Worm (Caenorhabditis elegans) whole organism, L4 larva: Measurements from ENCODE around the gene ZK632.12.

ENCODE experiments used
- D1046.2 ChIP-seq: fragments of 200-800 bp; sonication (Bioruptor generic); IDR thresholded peaks from 2 replicates; pipeline ENCODE4 v1.3.6; 2022; ENCODE audit warnings: missing genetic modification characterization, missing compliant biosample characterization
- F26F4.8 ChIP-seq: fragments of 200-800 bp; sonication (Bioruptor generic); conservative IDR thresholded peaks from 2 replicates; pipeline ENCODE4 v1.3.6; 2022; ENCODE audit warnings: missing genetic modification characterization, missing compliant biosample characterization
- F37D6.2 ChIP-seq: sonication (generic microtip); optimal IDR thresholded peaks from 2 replicates; lab custom pipeline; 2016; ENCODE audit warnings: mild to moderate bottlenecking, missing genetic modification characterization, missing compliant biosample characterization
- F49E8.2 ChIP-seq: sonication (generic microtip); optimal IDR thresholded peaks from 2 replicates; lab custom pipeline; 2016; ENCODE audit warnings: missing compliant biosample characterization, mild to moderate bottlenecking, missing genetic modification characterization, borderline replicate concordance
- Y105C5A.15 ChIP-seq: fragments of 200-800 bp; sonication (Bioruptor generic); IDR thresholded peaks from 2 replicates; pipeline ENCODE4 v1.3.6; 2022; ENCODE audit warnings: missing genetic modification characterization, missing compliant biosample characterization
- Y48G9A.11 ChIP-seq: fragments of 200-800 bp; sonication (Bioruptor generic); IDR thresholded peaks from 2 replicates; pipeline ENCODE4 v1.3.6; 2022; ENCODE audit warnings: missing genetic modification reagents, missing genetic modification characterization, missing compliant biosample characterization
- Y75B8A.6 ChIP-seq: fragments of 200-800 bp; sonication (Bioruptor generic); IDR thresholded peaks from 2 replicates; pipeline ENCODE4 v1.3.6; 2022; ENCODE audit warnings: missing genetic modification reagents, missing genetic modification characterization, missing compliant biosample characterization
- ZK337.2 ChIP-seq: fragments of 200-800 bp; sonication (Bioruptor generic); IDR thresholded peaks from 2 replicates; pipeline ENCODE4 v1.3.6; 2022; ENCODE audit warnings: missing genetic modification reagents, missing genetic modification characterization, missing compliant biosample characterization
- aly-2 ChIP-seq: sonication (generic microtip); optimal IDR thresholded peaks from 2 replicates; lab custom pipeline; 2018; ENCODE audit warnings: missing biosample characterization, missing genetic modification characterization
- ama-1 ChIP-seq: fragments of 150-350 bp; optimal IDR thresholded peaks from 2 replicates; lab custom pipeline; 2014; ENCODE audit warnings: inconsistent platforms, mixed read lengths
- ceh-20 ChIP-seq: fragments of 200-800 bp; sonication (Bioruptor generic); IDR thresholded peaks from 2 replicates; pipeline ENCODE4 v1.3.6; 2022; ENCODE audit warnings: missing genetic modification reagents, missing genetic modification characterization, missing compliant biosample characterization
- ceh-28 ChIP-seq: fragments of 150-350 bp; optimal IDR thresholded peaks from 2 replicates; lab custom pipeline; 2014; ENCODE audit warnings: missing biosample characterization, missing genetic modification reagents, missing genetic modification characterization
- ceh-82 ChIP-seq: sonication (generic microtip); optimal IDR thresholded peaks from 2 replicates; lab custom pipeline; 2017; ENCODE audit warnings: missing biosample characterization, missing genetic modification characterization
- ces-1 ChIP-seq: fragments of 150-350 bp; sonication (generic microtip); optimal IDR thresholded peaks from 4 replicates; lab custom pipeline; 2014; ENCODE audit warnings: missing biosample characterization, missing genetic modification reagents, missing genetic modification characterization
- cey-2 ChIP-seq: sonication (generic microtip); optimal IDR thresholded peaks from 3 replicates; lab custom pipeline; 2017; ENCODE audit warnings: missing genetic modification characterization, mild to moderate bottlenecking, missing compliant biosample characterization, antibody characterized with exemption, borderline replicate concordance; ENCODE audit not compliant: insufficient read depth
- daf-12 ChIP-seq: fragments of 150-350 bp; optimal IDR thresholded peaks from 2 replicates; lab custom pipeline; 2014; ENCODE audit warnings: missing biosample characterization, missing genetic modification reagents, missing genetic modification characterization
- daf-16 ChIP-seq, 3 experiments: sonication (generic microtip); optimal IDR thresholded peaks; 2 replicates each; lab custom pipeline; 2016 to 2017; ENCODE audit warnings: missing genetic modification characterization in 3 of 3, missing genetic modification reagents in 3 of 3, mild to moderate bottlenecking in 2 of 3, missing compliant biosample characterization in 2 of 3, missing biosample characterization in 1 of 3, moderate library complexity in 1 of 3
- dmd-8 ChIP-seq: fragments of 200-800 bp; sonication (Bioruptor generic); IDR thresholded peaks from 2 replicates; pipeline ENCODE4 v1.3.6; 2022; ENCODE audit warnings: missing genetic modification characterization, missing compliant biosample characterization
- dmd-9 ChIP-seq: fragments of 200-800 bp; sonication (Bioruptor generic); IDR thresholded peaks from 2 replicates; pipeline ENCODE4 v1.3.6; 2022; ENCODE audit warnings: missing genetic modification reagents, missing genetic modification characterization, missing compliant biosample characterization
- egl-27 ChIP-seq: sonication (generic microtip); optimal IDR thresholded peaks from 3 replicates; lab custom pipeline; 2017; ENCODE audit warnings: missing biosample characterization, missing genetic modification reagents, missing genetic modification characterization
- egl-43 ChIP-seq: fragments of 200-800 bp; sonication (Bioruptor generic); IDR thresholded peaks from 2 replicates; pipeline ENCODE4 v1.3.6; 2022; ENCODE audit warnings: missing genetic modification reagents, missing genetic modification characterization, missing compliant biosample characterization
- hif-1 ChIP-seq, 2 experiments: sonication (generic microtip); optimal IDR thresholded peaks; 2 replicates each; lab custom pipeline; 2016 to 2017; ENCODE audit warnings: missing compliant biosample characterization in 2 of 2, missing genetic modification characterization in 2 of 2, missing genetic modification reagents in 2 of 2, missing genotype in 2 of 2, mild to moderate bottlenecking in 1 of 2
- hlh-30 ChIP-seq: sonication (generic microtip); optimal IDR thresholded peaks from 2 replicates; lab custom pipeline; 2017; ENCODE audit warnings: antibody characterized with exemption, mild to moderate bottlenecking, missing genetic modification characterization, missing compliant biosample characterization; ENCODE audit not compliant: insufficient read depth
- hmg-1.1 ChIP-seq: fragments of 200-800 bp; sonication (Bioruptor generic); IDR thresholded peaks from 2 replicates; pipeline ENCODE4 v1.3.6; 2022; ENCODE audit warnings: missing genetic modification reagents, missing genetic modification characterization, missing compliant biosample characterization
- lin-38 ChIP-seq: fragments of 200-800 bp; sonication (Bioruptor generic); IDR thresholded peaks from 2 replicates; pipeline ENCODE4 v1.3.6; 2022; ENCODE audit warnings: missing genetic modification reagents, missing genetic modification characterization, missing compliant biosample characterization
- lin-39 ChIP-seq: fragments of 150-350 bp; optimal IDR thresholded peaks from 2 replicates; lab custom pipeline; 2014; ENCODE audit warnings: missing biosample characterization, missing genetic modification reagents, missing genetic modification characterization
- lir-3 ChIP-seq: sonication (generic microtip); optimal IDR thresholded peaks from 2 replicates; lab custom pipeline; 2016; ENCODE audit warnings: mild to moderate bottlenecking, missing genetic modification characterization, missing compliant biosample characterization
- lsy-2 ChIP-seq, 2 experiments: fragments of 150-350 bp in 1 of 2; sonication (generic microtip) in 1 of 2; optimal IDR thresholded peaks; 2 replicates each; lab custom pipeline; 2014 to 2017; ENCODE audit warnings: missing biosample characterization in 2 of 2, missing genetic modification characterization in 2 of 2
- madf-9 ChIP-seq: fragments of 200-800 bp; sonication (Bioruptor generic); conservative IDR thresholded peaks from 2 replicates; pipeline ENCODE4 v1.3.6; 2022; ENCODE audit warnings: missing genetic modification reagents, missing genetic modification characterization, missing compliant biosample characterization
- mdl-1 ChIP-seq, 2 experiments: fragments of 150-350 bp in 1 of 2; sonication (generic microtip) in 1 of 2; optimal IDR thresholded peaks; 2 replicates each; lab custom pipeline; 2014 to 2017; ENCODE audit warnings: missing biosample characterization in 2 of 2, missing genetic modification characterization in 2 of 2
- mdt-29 ChIP-seq: fragments of 200-800 bp; sonication (Bioruptor generic); IDR thresholded peaks from 2 replicates; pipeline ENCODE4 v1.3.6; 2022; ENCODE audit warnings: missing genetic modification reagents, missing genetic modification characterization, missing compliant biosample characterization
- mep-1 ChIP-seq: fragments of 150-350 bp; sonication (generic microtip); optimal IDR thresholded peaks from 3 replicates; lab custom pipeline; 2014; ENCODE audit warnings: missing biosample characterization, missing genetic modification characterization
- mes-2 ChIP-seq: sonication (generic microtip); optimal IDR thresholded peaks from 2 replicates; lab custom pipeline; 2016; ENCODE audit warnings: missing genotype, mild to moderate bottlenecking, missing genetic modification characterization, missing compliant biosample characterization; ENCODE audit not compliant: poor library complexity, severe bottlenecking
- nhr-10 ChIP-seq: fragments of 150-350 bp; optimal IDR thresholded peaks from 2 replicates; lab custom pipeline; 2014; ENCODE audit warnings: missing biosample characterization, missing genetic modification characterization
- nhr-28 ChIP-seq: fragments of 150-350 bp; optimal IDR thresholded peaks from 2 replicates; lab custom pipeline; 2014; ENCODE audit warnings: missing biosample characterization, missing genetic modification characterization
- nhr-42 ChIP-seq: fragments of 200-800 bp; sonication (Bioruptor generic); IDR thresholded peaks from 2 replicates; pipeline ENCODE4 v1.3.6; 2022; ENCODE audit warnings: missing genetic modification characterization, missing compliant biosample characterization
- nhr-48 ChIP-seq: sonication (generic microtip); optimal IDR thresholded peaks from 2 replicates; lab custom pipeline; 2016; ENCODE audit warnings: mild to moderate bottlenecking, missing genetic modification characterization, missing compliant biosample characterization
- nhr-77 ChIP-seq: fragments of 150-350 bp; optimal IDR thresholded peaks from 2 replicates; lab custom pipeline; 2014; ENCODE audit warnings: missing biosample characterization, missing genetic modification characterization
- php-3 ChIP-seq: fragments of 200-800 bp; sonication (Bioruptor generic); IDR thresholded peaks from 2 replicates; pipeline ENCODE4 v1.3.6; 2022; ENCODE audit warnings: missing genetic modification reagents, missing genetic modification characterization, missing compliant biosample characterization
- pqm-1 ChIP-seq: sonication (generic microtip); optimal IDR thresholded peaks from 2 replicates; lab custom pipeline; 2017; ENCODE audit warnings: missing biosample characterization, missing genetic modification characterization
- sdz-12 ChIP-seq: fragments of 200-800 bp; sonication (Bioruptor generic); optimal IDR thresholded peaks from 2 replicates; lab custom pipeline; 2018; ENCODE audit warnings: mild to moderate bottlenecking, missing genetic modification characterization, missing compliant biosample characterization
- skn-1 ChIP-seq: fragments of 150-350 bp; optimal IDR thresholded peaks from 2 replicates; lab custom pipeline; 2014; ENCODE audit warnings: missing biosample characterization, missing genetic modification characterization
- snpc-1.2 ChIP-seq: fragments of 200-800 bp; sonication (Bioruptor generic); IDR thresholded peaks from 2 replicates; pipeline ENCODE4 v1.3.6; 2022; ENCODE audit warnings: missing genetic modification reagents, missing genetic modification characterization, missing compliant biosample characterization
- spr-3 ChIP-seq: fragments of 200-800 bp; sonication (Bioruptor generic); optimal IDR thresholded peaks from 2 replicates; lab custom pipeline; 2018; ENCODE audit warnings: mild to moderate bottlenecking, missing genetic modification characterization, missing compliant biosample characterization
- tag-97 ChIP-seq: fragments of 200-800 bp; sonication (Bioruptor generic); IDR thresholded peaks from 2 replicates; pipeline ENCODE4 v1.3.6; 2022; ENCODE audit warnings: missing genetic modification characterization, missing compliant biosample characterization
- tra-1 ChIP-seq: fragments of 200-800 bp; sonication (Bioruptor generic); IDR thresholded peaks from 2 replicates; pipeline ENCODE4 v1.3.6; 2022; ENCODE audit warnings: missing genetic modification reagents, missing genetic modification characterization, missing compliant biosample characterization
- unc-130 ChIP-seq: sonication (generic microtip); optimal IDR thresholded peaks from 2 replicates; lab custom pipeline; 2016; ENCODE audit warnings: missing genetic modification reagents, missing genetic modification characterization, missing compliant biosample characterization
- zag-1 ChIP-seq: fragments of 150-350 bp; optimal IDR thresholded peaks from 2 replicates; lab custom pipeline; 2014; ENCODE audit warnings: missing biosample characterization, missing genetic modification characterization

The ZK632.12 gene

DNA sequence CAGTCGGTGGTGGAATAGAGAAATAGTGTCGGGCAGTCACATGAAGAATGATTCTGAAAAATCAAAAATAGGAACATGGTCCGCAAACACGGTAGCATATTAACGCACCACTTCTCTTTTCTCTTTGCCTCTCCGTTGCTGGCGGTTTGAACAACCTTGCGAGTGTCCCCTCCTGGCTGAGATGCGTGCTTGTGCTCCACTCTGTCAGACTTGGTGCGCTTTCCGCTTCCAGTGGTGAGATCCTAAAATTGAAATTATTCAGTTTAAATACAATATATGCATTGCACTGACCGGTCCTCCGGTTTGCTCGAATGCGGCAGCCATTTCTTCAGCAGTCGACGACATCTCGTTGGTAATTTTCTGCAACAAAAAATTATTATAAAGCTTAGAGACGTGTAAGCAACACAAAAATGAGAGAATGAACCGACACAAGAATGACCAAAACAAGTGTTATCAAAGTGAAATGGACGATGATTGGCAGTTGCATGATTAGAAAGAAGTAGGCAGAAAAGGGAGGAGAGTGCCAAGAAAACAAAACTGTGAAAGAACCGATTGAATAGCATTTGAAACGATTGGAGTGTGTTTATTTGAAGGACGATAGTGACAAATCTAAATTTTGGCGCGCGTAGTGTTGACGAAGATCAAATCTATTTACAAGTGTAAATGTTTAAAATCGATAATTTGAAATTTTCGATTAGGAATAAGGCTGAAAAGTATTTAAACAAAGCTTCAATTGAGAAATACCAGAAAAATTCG, 5.4 kb upstream of the ZK632.12 start, which contains the start of gene ZK632.9 (continued):
- TF ChIP-seq Y48G9A.11 (no peak), nhr-10 (tag; lab: Kevin White, UChicago) (no peak), tag-97 (GFP tag; lab: Robert Waterston, UW) (no peak), lir-3 (no peak), ceh-20 (GFP tag; lab: Robert Waterston, UW) (no peak), Y75B8A.6 (GFP tag; lab: Robert Waterston, UW) (peak; percentile 70; the same call in 1 of the 2 replicates), ceh-28 (tag; lab: Kevin White, UChicago) (peak; percentile 26), D1046.2 (GFP tag; lab: Robert Waterston, UW) (no peak), dmd-9 (GFP tag; lab: Robert Waterston, UW) (no peak), nhr-28 (tag; lab: Kevin White, UChicago) (peak; percentile 63), nhr-42 (GFP tag; lab: Robert Waterston, UW) (no peak), madf-9 (GFP tag; lab: Robert Waterston, UW) (no peak), ces-1 (GFP tag; lab: Kevin White, UChicago) (no peak), daf-12 (tag; lab: Kevin White, UChicago) (no peak), snpc-1.2 (0 out of 2 replicates have a peak, but pooled peaks have one; percentile 34), dmd-8 (GFP tag; lab: Robert Waterston, UW) (no peak), sdz-12 (no peak), F26F4.8 (GFP tag; lab: Robert Waterston, UW) (no peak), lin-39 (tag; lab: Kevin White, UChicago) (no peak), hif-1 (tag; optimal IDR thresholded peaks at IDR 0.05; lab: Kevin White, UChicago) (no peak), spr-3 (GFP tag; lab: Kevin White, UChicago) (no peak), Y105C5A.15 (GFP tag; lab: Robert Waterston, UW) (0 out of 2 replicates have a peak, but pooled peaks have one; percentile 25), daf-16 (GFP tag; optimal IDR thresholded peaks at IDR 0.05; lab: Kevin White, UChicago) (no peak), daf-16 (tag; optimal IDR thresholded peaks at IDR 0.05; lab: Kevin White, UChicago) (peak; percentile 94), lsy-2 (tag; optimal IDR thresholded peaks at IDR 0.05; lab: Kevin White, UChicago) (no peak), mdl-1 (tag; optimal IDR thresholded peaks at IDR 0.05; lab: Kevin White, UChicago) (no peak), lin-38 (GFP tag; lab: Robert Waterston, UW) (no peak), aly-2 (tag; lab: Kevin White, UChicago) (no peak), pqm-1 (tag; lab: Kevin White, UChicago) (no peak), tra-1 (GFP tag; lab: Robert Waterston, UW) (no peak), nhr-48 (tag; lab: Kevin White, UChicago) (no peak), ZK337.2 (GFP tag; lab: Robert Waterston, UW) (no peak)

DNA sequence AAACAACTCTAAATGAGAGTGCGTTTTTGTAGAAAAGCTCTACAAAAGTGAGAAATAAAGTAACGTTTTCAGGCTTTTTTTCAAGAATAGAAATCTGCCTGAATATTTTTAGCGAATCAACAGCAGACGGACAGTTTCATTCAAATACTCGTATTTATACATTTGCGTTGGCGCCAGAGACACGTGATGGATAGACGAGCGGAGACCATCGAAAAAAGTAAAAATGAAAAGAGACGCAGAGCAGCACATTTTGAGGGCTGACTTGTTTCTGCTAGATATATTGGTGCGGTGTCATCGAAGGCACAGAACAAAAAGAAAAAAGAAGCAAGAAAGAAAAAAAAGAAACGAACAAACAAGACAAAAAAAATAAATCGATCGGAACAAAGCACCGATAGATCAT, 4.6 kb upstream of the ZK632.12 start:
- TF ChIP-seq ama-1 (lab: Kevin White, UChicago) (peak; percentile 66), nhr-48 (tag; lab: Kevin White, UChicago) (no peak), Y75B8A.6 (GFP tag; lab: Robert Waterston, UW) (0 out of 2 replicates have a peak, but pooled peaks have one; percentile 49), mdt-29 (GFP tag; lab: Robert Waterston, UW) (0 out of 2 replicates have a peak, but pooled peaks have one; percentile 45), ceh-82 (tag; lab: Kevin White, UChicago) (no peak), hmg-1.1 (GFP tag; lab: Robert Waterston, UW) (0 out of 2 replicates have a peak, but pooled peaks have one; percentile 11), F37D6.2 (tag; lab: Kevin White, UChicago) (no peak), egl-43 (GFP tag; lab: Robert Waterston, UW) (no peak), zag-1 (tag; lab: Kevin White, UChicago) (no peak), F49E8.2 (tag; lab: Kevin White, UChicago) (no peak), nhr-77 (tag; lab: Kevin White, UChicago) (peak; percentile 55), nhr-28 (tag; lab: Kevin White, UChicago) (peak; percentile 17), mes-2 (tag; lab: Kevin White, UChicago) (peak; percentile 56), cey-2 (no peak), mdl-1 (tag; optimal IDR thresholded peaks at IDR 0.05; lab: Kevin White, UChicago) (peak in 1 of 2 experiments; percentile 71), egl-27 (tag; lab: Kevin White, UChicago) (no peak), ceh-20 (GFP tag; lab: Robert Waterston, UW) (peak; percentile 56; the same call in 1 of the 2 replicates), hlh-30 (peak; percentile 92), skn-1 (tag; lab: Kevin White, UChicago) (no peak), unc-130 (GFP tag; lab: Kevin White, UChicago) (no peak), mep-1 (tag; lab: Kevin White, UChicago) (peak; percentile 70), php-3 (GFP tag; lab: Robert Waterston, UW) (no peak)
